Worm (Caenorhabditis elegans) whole organism, young adult: ENCODE data around the gene Y39B6A.34.

Experiments used
- B0261.1 ChIP-seq: sonication (generic microtip); optimal IDR thresholded peaks from 2 replicates; lab custom pipeline; 2016; ENCODE audit warnings: mild to moderate bottlenecking, missing genetic modification characterization, moderate library complexity, missing compliant biosample characterization
- F10E7.11 ChIP-seq: sonication (generic microtip); optimal IDR thresholded peaks from 2 replicates; lab custom pipeline; 2017; ENCODE audit warnings: mild to moderate bottlenecking, missing genetic modification characterization, moderate library complexity, missing compliant biosample characterization
- F33H1.4 ChIP-seq: fragments of 200-800 bp; sonication (Bioruptor generic); IDR thresholded peaks from 2 replicates; pipeline ENCODE4 v1.3.6; 2022; ENCODE audit warnings: missing genetic modification reagents, missing genetic modification characterization, missing compliant biosample characterization
- F39B2.1 ChIP-seq: fragments of 200-800 bp; sonication (Bioruptor generic); IDR thresholded peaks from 2 replicates; pipeline ENCODE4 v1.3.6; 2022; ENCODE audit warnings: missing genetic modification reagents, missing genetic modification characterization, missing compliant biosample characterization
- K12H6.12 ChIP-seq: fragments of 200-800 bp; sonication (Bioruptor generic); optimal IDR thresholded peaks from 2 replicates; lab custom pipeline; 2018; ENCODE audit warnings: mild to moderate bottlenecking, missing genetic modification characterization, missing compliant biosample characterization
- Y53F4B.3 ChIP-seq: fragments of 200-800 bp; sonication (Bioruptor generic); IDR thresholded peaks from 2 replicates; pipeline ENCODE4 v1.3.6; 2022; ENCODE audit warnings: missing genetic modification reagents, missing genetic modification characterization, missing compliant biosample characterization
- Y53G8AR.9 ChIP-seq: fragments of 200-800 bp; sonication (Bioruptor generic); conservative IDR thresholded peaks from 2 replicates; pipeline ENCODE4 v1.3.6; 2022; ENCODE audit warnings: missing genetic modification reagents, missing genetic modification characterization, missing compliant biosample characterization
- Y67H2A.10 ChIP-seq: fragments of 200-800 bp; sonication (Bioruptor generic); conservative IDR thresholded peaks from 2 replicates; pipeline ENCODE4 v1.3.6; 2022; ENCODE audit warnings: missing genetic modification reagents, missing genetic modification characterization, missing compliant biosample characterization
- Y95B8A.8 ChIP-seq: fragments of 200-800 bp; sonication (Bioruptor generic); IDR thresholded peaks from 2 replicates; pipeline ENCODE4 v1.3.6; 2022; ENCODE audit warnings: missing genetic modification reagents, missing genetic modification characterization, missing compliant biosample characterization
- aptf-2 ChIP-seq: fragments of 200-800 bp; sonication (Bioruptor generic); conservative IDR thresholded peaks from 2 replicates; pipeline ENCODE4 v1.3.6; 2022; ENCODE audit warnings: missing genetic modification reagents, missing genetic modification characterization, missing compliant biosample characterization
- cebp-2 ChIP-seq: fragments of 200-800 bp; sonication (Bioruptor generic); IDR thresholded peaks from 2 replicates; pipeline ENCODE4 v1.3.6; 2022; ENCODE audit warnings: missing genetic modification characterization, missing compliant biosample characterization
- ceh-100 ChIP-seq: fragments of 200-800 bp; sonication (Bioruptor generic); IDR thresholded peaks from 2 replicates; pipeline ENCODE4 v1.3.6; 2022; ENCODE audit warnings: missing genetic modification reagents, missing genetic modification characterization, missing compliant biosample characterization
- ceh-27 ChIP-seq: fragments of 200-800 bp; sonication (Bioruptor generic); optimal IDR thresholded peaks from 2 replicates; lab custom pipeline; 2018; ENCODE audit warnings: mild to moderate bottlenecking, missing genetic modification characterization, moderate library complexity, missing compliant biosample characterization
- ceh-40 ChIP-seq: fragments of 200-800 bp; sonication (Bioruptor generic); IDR thresholded peaks from 2 replicates; pipeline ENCODE4 v1.3.6; 2022; ENCODE audit warnings: missing genetic modification characterization, missing compliant biosample characterization
- ceh-58 ChIP-seq: fragments of 200-800 bp; sonication (Bioruptor generic); IDR thresholded peaks from 2 replicates; pipeline ENCODE4 v1.3.6; 2022; ENCODE audit warnings: missing genetic modification characterization, missing compliant biosample characterization
- chd-7 ChIP-seq: sonication (generic microtip); optimal IDR thresholded peaks from 2 replicates; lab custom pipeline; 2016; ENCODE audit warnings: mild to moderate bottlenecking, missing genetic modification characterization, moderate library complexity, missing compliant biosample characterization
- dox-1 ChIP-seq: fragments of 200-800 bp; sonication (Bioruptor generic); IDR thresholded peaks from 2 replicates; pipeline ENCODE4 v1.3.6; 2022; ENCODE audit warnings: missing genetic modification reagents, missing genetic modification characterization, missing compliant biosample characterization
- dpff-1 ChIP-seq: sonication (generic microtip); optimal IDR thresholded peaks from 2 replicates; lab custom pipeline; 2017; ENCODE audit warnings: mild to moderate bottlenecking, missing genetic modification characterization, missing compliant biosample characterization
- dpl-1 ChIP-seq: fragments of 150-350 bp; optimal IDR thresholded peaks from 2 replicates; lab custom pipeline; 2014; ENCODE audit warnings: missing biosample characterization, missing genetic modification reagents, missing genetic modification characterization
- egl-44 ChIP-seq: fragments of 200-800 bp; sonication (Bioruptor generic); IDR thresholded peaks from 2 replicates; pipeline ENCODE4 v1.3.6; 2022; ENCODE audit warnings: missing genetic modification reagents, missing genetic modification characterization, missing compliant biosample characterization
- ekl-4 ChIP-seq: fragments of 200-800 bp; sonication (Bioruptor generic); IDR thresholded peaks from 2 replicates; pipeline ENCODE4 v1.3.6; 2022; ENCODE audit warnings: missing genetic modification reagents, missing genetic modification characterization, missing compliant biosample characterization
- hlh-12 ChIP-seq: sonication (generic microtip); optimal IDR thresholded peaks from 2 replicates; lab custom pipeline; 2016; ENCODE audit warnings: missing genetic modification characterization, missing compliant biosample characterization
- hlh-26 ChIP-seq: fragments of 200-800 bp; sonication (Bioruptor generic); conservative IDR thresholded peaks from 2 replicates; pipeline ENCODE4 v1.3.6; 2022; ENCODE audit warnings: missing genetic modification reagents, missing genetic modification characterization, missing compliant biosample characterization
- hmg-1.2 ChIP-seq: fragments of 200-800 bp; sonication (Bioruptor generic); IDR thresholded peaks from 2 replicates; pipeline ENCODE4 v1.3.6; 2022; ENCODE audit warnings: missing genetic modification reagents, missing genetic modification characterization, missing compliant biosample characterization
- let-607 ChIP-seq, 2 experiments: fragments of 200-800 bp in 1 of 2; sonication (Bioruptor generic) in 1 of 2; sonication (generic microtip) in 1 of 2; optimal IDR thresholded peaks; 2 replicates each; lab custom pipeline; 2016 to 2018; ENCODE audit warnings: mild to moderate bottlenecking in 2 of 2, missing compliant biosample characterization in 2 of 2, missing genetic modification characterization in 2 of 2, moderate library complexity in 2 of 2, missing genotype in 1 of 2
- lin-35 ChIP-seq, 3 experiments: fragments of 150-350 bp in 2 of 3; sonication (generic microtip) in 1 of 3; optimal IDR thresholded peaks; 2 replicates each; lab custom pipeline; 2014 to 2018; ENCODE audit warnings: missing biosample characterization in 3 of 3, missing genetic modification characterization in 3 of 3, missing genetic modification reagents in 3 of 3
- lsl-1 ChIP-seq: fragments of 200-800 bp; sonication (Bioruptor generic); optimal IDR thresholded peaks from 2 replicates; lab custom pipeline; 2018; ENCODE audit warnings: mild to moderate bottlenecking, missing genetic modification characterization, moderate library complexity, missing compliant biosample characterization
- lsy-27 ChIP-seq: sonication (generic microtip); optimal IDR thresholded peaks from 2 replicates; lab custom pipeline; 2017; ENCODE audit warnings: missing genetic modification characterization, mild to moderate bottlenecking, missing compliant biosample characterization, antibody characterized with exemption, missing genotype, borderline replicate concordance; ENCODE audit not compliant: insufficient read depth
- madf-6 ChIP-seq: fragments of 200-800 bp; sonication (Bioruptor generic); IDR thresholded peaks from 2 replicates; pipeline ENCODE4 v1.3.6; 2022; ENCODE audit warnings: missing genetic modification reagents, missing genetic modification characterization, missing compliant biosample characterization
- madf-8 ChIP-seq: fragments of 200-800 bp; sonication (Bioruptor generic); conservative IDR thresholded peaks from 2 replicates; pipeline ENCODE4 v1.3.6; 2022; ENCODE audit warnings: missing genetic modification reagents, missing genetic modification characterization, missing compliant biosample characterization
- mel-28 ChIP-seq: sonication (generic microtip); optimal IDR thresholded peaks from 2 replicates; lab custom pipeline; 2016; ENCODE audit warnings: borderline replicate concordance, mild to moderate bottlenecking, missing genetic modification characterization, missing compliant biosample characterization
- mes-4 ChIP-seq: sonication (generic microtip); optimal IDR thresholded peaks from 2 replicates; lab custom pipeline; 2016; ENCODE audit warnings: missing genotype, missing genetic modification characterization, missing compliant biosample characterization
- nfyb-1 ChIP-seq: fragments of 200-800 bp; sonication (Bioruptor generic); IDR thresholded peaks from 2 replicates; pipeline ENCODE4 v1.3.6; 2022; ENCODE audit warnings: missing genetic modification reagents, missing genetic modification characterization, missing compliant biosample characterization
- nhr-90 ChIP-seq: sonication (generic microtip); optimal IDR thresholded peaks from 2 replicates; lab custom pipeline; 2016; ENCODE audit warnings: missing genotype, mild to moderate bottlenecking, missing genetic modification characterization, missing compliant biosample characterization
- pbrm-1 ChIP-seq: fragments of 200-800 bp; sonication (Bioruptor generic); IDR thresholded peaks from 2 replicates; pipeline ENCODE4 v1.3.6; 2022; ENCODE audit warnings: missing genetic modification reagents, missing genetic modification characterization, missing compliant biosample characterization
- repo-1 ChIP-seq: sonication (generic microtip); optimal IDR thresholded peaks from 2 replicates; lab custom pipeline; 2017; ENCODE audit warnings: mild to moderate bottlenecking, missing genetic modification characterization, missing compliant biosample characterization
- sdz-38 ChIP-seq: sonication (generic microtip); optimal IDR thresholded peaks from 2 replicates; lab custom pipeline; 2016; ENCODE audit warnings: missing genotype, missing genetic modification characterization, missing compliant biosample characterization
- sea-2 ChIP-seq: fragments of 200-800 bp; sonication (Bioruptor generic); IDR thresholded peaks from 2 replicates; pipeline ENCODE4 v1.3.6; 2022; ENCODE audit warnings: missing genetic modification characterization, missing compliant biosample characterization
- snpc-1.3 ChIP-seq: sonication (generic microtip); optimal IDR thresholded peaks from 2 replicates; lab custom pipeline; 2017; ENCODE audit warnings: missing genetic modification characterization, mild to moderate bottlenecking, missing compliant biosample characterization, antibody characterized with exemption, moderate library complexity, missing genotype, missing genetic modification reagents; ENCODE audit not compliant: insufficient read depth
- snpc-3.4 ChIP-seq: sonication (generic microtip); optimal IDR thresholded peaks from 2 replicates; lab custom pipeline; 2017; ENCODE audit warnings: missing genetic modification characterization, mild to moderate bottlenecking, missing compliant biosample characterization, antibody characterized with exemption, moderate library complexity, missing genotype, missing genetic modification reagents
- sptf-2 ChIP-seq: fragments of 200-800 bp; sonication (Bioruptor generic); optimal IDR thresholded peaks from 2 replicates; lab custom pipeline; 2018; ENCODE audit warnings: mild to moderate bottlenecking, missing genetic modification characterization, missing compliant biosample characterization
- tbp1 ChIP-seq: fragments of 200-800 bp; sonication (Bioruptor generic); optimal IDR thresholded peaks from 2 replicates; lab custom pipeline; 2018; ENCODE audit warnings: mild to moderate bottlenecking, missing genetic modification characterization, missing compliant biosample characterization
- unc-130 ChIP-seq: sonication (generic microtip); optimal IDR thresholded peaks from 2 replicates; lab custom pipeline; 2016; ENCODE audit warnings: missing genetic modification reagents, missing genetic modification characterization, missing compliant biosample characterization
- unc-62 ChIP-seq: fragments of 150-350 bp; optimal IDR thresholded peaks from 2 replicates; lab custom pipeline; 2014; ENCODE audit warnings: missing biosample characterization, missing genetic modification reagents, missing genetic modification characterization
- zfh-2 ChIP-seq: fragments of 200-800 bp; sonication (Bioruptor generic); conservative IDR thresholded peaks from 2 replicates; pipeline ENCODE4 v1.3.6; 2022; ENCODE audit warnings: missing genetic modification reagents, missing genetic modification characterization, missing compliant biosample characterization
- ztf-22 ChIP-seq: fragments of 200-800 bp; sonication (Bioruptor generic); optimal IDR thresholded peaks from 2 replicates; lab custom pipeline; 2018; ENCODE audit warnings: mild to moderate bottlenecking, missing genetic modification characterization, moderate library complexity, missing compliant biosample characterization
- ztf-26 ChIP-seq: sonication (generic microtip); optimal IDR thresholded peaks from 2 replicates; lab custom pipeline; 2017; ENCODE audit warnings: missing genetic modification characterization, missing compliant biosample characterization

Gene Y39B6A.34

ce11 chrV:18967479-18968056 is 33.2 kb upstream of the Y39B6A.34 start, which contains the start of gene Y39B6A.43:
Gene Y39B6A.43 (minus strand): TSS chrV:18967829.
- TF ChIP-seq zfh-2 (GFP tag; lab: Robert Waterston, UW) (peak; percentile 88), Y67H2A.10 (GFP tag; lab: Robert Waterston, UW) (peak; percentile 88), mes-4 (tag; lab: Kevin White, UChicago) (no peak), K12H6.12 (tag; lab: Kevin White, UChicago) (peak; percentile 100), nfyb-1 (GFP tag; lab: Robert Waterston, UW) (peak; percentile 97), sea-2 (peak; percentile 82; the same call in 1 of the 2 replicates), ztf-26 (peak; percentile 97), lsl-1 (peak; percentile 90), ekl-4 (GFP tag; lab: Robert Waterston, UW) (peak; percentile 97), ceh-100 (peak; percentile 87), repo-1 (tag; lab: Kevin White, UChicago) (peak; percentile 94), madf-8 (GFP tag; lab: Robert Waterston, UW) (peak; percentile 88), hlh-12 (tag; lab: Kevin White, UChicago) (no peak), mel-28 (tag; lab: Kevin White, UChicago) (peak; percentile 75), nhr-90 (peak; percentile 59), Y95B8A.8 (GFP tag; lab: Robert Waterston, UW) (peak; percentile 98), egl-44 (GFP tag; lab: Robert Waterston, UW) (peak; percentile 72; the same call in 1 of the 2 replicates), pbrm-1 (peak; percentile 99), chd-7 (tag; lab: Kevin White, UChicago) (peak; percentile 97), hmg-1.2 (GFP tag; lab: Robert Waterston, UW) (peak; percentile 93), F39B2.1 (GFP tag; lab: Robert Waterston, UW) (peak; percentile 86), aptf-2 (GFP tag; lab: Robert Waterston, UW) (peak; percentile 58; the same call in 1 of the 2 replicates), sptf-2 (GFP tag; lab: Kevin White, UChicago) (no peak), F33H1.4 (peak; percentile 86), dox-1 (GFP tag; lab: Robert Waterston, UW) (peak; percentile 99), snpc-1.3 (peak; percentile 91), hlh-26 (GFP tag; lab: Robert Waterston, UW) (no peak), unc-62 (GFP tag; lab: Kevin White, UChicago) (peak; percentile 62), Y53G8AR.9 (GFP tag; lab: Robert Waterston, UW) (peak; percentile 99), madf-6 (GFP tag; lab: Robert Waterston, UW) (peak; percentile 94), dpl-1 (GFP tag; lab: Kevin White, UChicago) (peak; percentile 97), F10E7.11 (peak; percentile 86), lin-35 (GFP tag; optimal IDR thresholded peaks at IDR 0.05; lab: Kevin White, UChicago) (peak; percentile 80 to 99 (median 96)), unc-130 (GFP tag; lab: Kevin White, UChicago) (peak; percentile 83), ceh-58 (0 out of 2 replicates have a peak, but pooled peaks have one; percentile 37), dpff-1 (peak; percentile 49), snpc-3.4 (tag; lab: Kevin White, UChicago) (peak; percentile 94), ceh-40 (GFP tag; lab: Robert Waterston, UW) (peak; percentile 58; the same call in 1 of the 2 replicates), ztf-22 (peak; percentile 84), cebp-2 (GFP tag; lab: Robert Waterston, UW) (peak; percentile 90; the same call in 1 of the 2 replicates), B0261.1 (tag; lab: Kevin White, UChicago) (peak; percentile 49), let-607 (tag; optimal IDR thresholded peaks at IDR 0.05; lab: Kevin White, UChicago) (peak; percentile 82 to 87), Y53F4B.3 (GFP tag; lab: Robert Waterston, UW) (peak; percentile 88), ceh-27 (GFP tag; lab: Kevin White, UChicago) (peak; percentile 97), sdz-38 (tag; lab: Kevin White, UChicago) (no peak), lsy-27 (tag; lab: Kevin White, UChicago) (peak; percentile 22), tbp1 (GFP tag; lab: Kevin White, UChicago) (peak; percentile 79)
